Worm (Caenorhabditis elegans) whole organism, L4 larva: ENCODE results near the gene nhr-60.
"Not testable (repeated sequence)": the region's sequence is repeated elsewhere in the genome, so short reads cannot be mapped to it uniquely, and the experiment has no call there.

Experiments used
- aha-1 ChIP-seq: fragments of 150-350 bp; peaks from one replicate; lab custom pipeline; 2014; ENCODE audit warnings: missing biosample characterization, missing genetic modification characterization
- ceh-62 ChIP-seq: sonication (generic microtip); optimal IDR thresholded peaks from 2 replicates; lab custom pipeline; 2017; ENCODE audit warnings: missing biosample characterization, missing genetic modification characterization
- ceh-82 ChIP-seq: sonication (generic microtip); optimal IDR thresholded peaks from 2 replicates; lab custom pipeline; 2017; ENCODE audit warnings: missing biosample characterization, missing genetic modification characterization
- cey-2 ChIP-seq: sonication (generic microtip); optimal IDR thresholded peaks from 3 replicates; lab custom pipeline; 2017; ENCODE audit warnings: missing genetic modification characterization, mild to moderate bottlenecking, missing compliant biosample characterization, antibody characterized with exemption, borderline replicate concordance; ENCODE audit not compliant: insufficient read depth
- egl-27 ChIP-seq: sonication (generic microtip); optimal IDR thresholded peaks from 3 replicates; lab custom pipeline; 2017; ENCODE audit warnings: missing biosample characterization, missing genetic modification reagents, missing genetic modification characterization
- nhr-11 ChIP-seq: fragments of 150-350 bp; optimal IDR thresholded peaks from 2 replicates; lab custom pipeline; 2014; ENCODE audit warnings: missing biosample characterization, missing genetic modification characterization
- nhr-111 ChIP-seq: fragments of 200-800 bp; sonication (Bioruptor generic); optimal IDR thresholded peaks from 2 replicates; lab custom pipeline; 2018; ENCODE audit warnings: mild to moderate bottlenecking, missing genetic modification characterization, missing compliant biosample characterization
- pha-4 ChIP-seq, 2 experiments: fragments of 150-350 bp in 1 of 2; fragments of 200-800 bp in 1 of 2; sonication (Bioruptor generic) in 1 of 2; IDR thresholded peaks in 1 of 2; optimal IDR thresholded peaks in 1 of 2; 2 replicates each; pipeline versions ENCODE4 v1.3.6 to Lab custom; 2014 to 2022; ENCODE audit warnings: missing genetic modification characterization in 2 of 2, missing genetic modification reagents in 2 of 2, missing biosample characterization in 1 of 2, missing compliant biosample characterization in 1 of 2
- pqm-1 ChIP-seq: sonication (generic microtip); optimal IDR thresholded peaks from 2 replicates; lab custom pipeline; 2017; ENCODE audit warnings: missing biosample characterization, missing genetic modification characterization
- unc-39 ChIP-seq: sonication (generic microtip); optimal IDR thresholded peaks from 2 replicates; lab custom pipeline; 2017; ENCODE audit warnings: missing biosample characterization, missing genetic modification characterization

ce11 chrV:15803748-15804147, 30.7 kb upstream of the nhr-60 start, which contains the start of gene T26E4.18:
- not testable (repeated sequence) for TF ChIP-seq pha-4 (GFP tag; IDR thresholded peaks at IDR 0.05; lab: Robert Waterston, UW); pha-4 (tag; optimal IDR thresholded peaks at IDR 0.05; lab: Kevin White, UChicago); egl-27; unc-39 (tag; lab: Kevin White, UChicago); ceh-62 (tag; lab: Kevin White, UChicago); nhr-11 (tag; lab: Kevin White, UChicago); nhr-111; ceh-82; aha-1 (tag; lab: Kevin White, UChicago); cey-2 (tag; lab: Kevin White, UChicago); pqm-1 (tag; lab: Kevin White, UChicago)
